Worm (Caenorhabditis elegans): ENCODE measurements around the gene ZK813.1.

DNA sequence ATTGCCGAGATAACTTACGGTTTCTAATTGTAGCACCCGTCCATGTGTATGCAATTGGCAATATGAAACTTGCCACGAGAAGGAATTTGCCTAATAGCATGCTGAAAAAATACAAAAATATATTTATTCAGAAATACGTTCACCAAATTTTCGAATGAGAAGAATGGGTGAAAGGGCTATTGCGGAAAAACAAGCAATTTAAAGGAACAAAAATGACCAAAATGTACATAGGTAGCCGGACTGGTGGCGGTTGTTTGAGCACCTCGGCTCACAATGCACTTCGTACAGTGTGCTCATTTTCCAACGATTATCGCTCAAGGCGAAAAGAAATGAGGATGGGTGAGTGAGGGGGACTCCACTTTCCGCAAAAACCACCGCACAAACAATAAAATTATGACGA lies 46.2 kb upstream of the ZK813.1 start, which contains the start of gene cht-1:
- TF ChIP-seq dmd-4 (tag; optimal IDR thresholded peaks at IDR 0.05; ENCODE audit: borderline replicate concordance) (no peak), ceh-34 (tag; optimal IDR thresholded peaks at IDR 0.05) (no peak), C38D4.7 (GFP tag; optimal IDR thresholded peaks at IDR 0.05) (no peak), sox-2 (GFP tag; IDR thresholded peaks at IDR 0.05) (no peak), pag-3 (tag; optimal IDR thresholded peaks at IDR 0.05; ENCODE audit: borderline replicate concordance) (no peak), lin-11 (tag; optimal IDR thresholded peaks at IDR 0.05) (no peak), C08G9.2 (tag; optimal IDR thresholded peaks at IDR 0.05) (no peak), ceh-24 (tag; optimal IDR thresholded peaks at IDR 0.05) (no peak), unc-86 (tag; optimal IDR thresholded peaks at IDR 0.05) (no peak), pqm-1 (tag; optimal IDR thresholded peaks at IDR 0.05) (no peak), fkh-6 (tag; optimal IDR thresholded peaks at IDR 0.05) (no peak), unc-55 (GFP tag; optimal IDR thresholded peaks at IDR 0.05) (no peak), ceh-19 (GFP tag; optimal IDR thresholded peaks at IDR 0.05) (no peak)

Measured in whole organism, late embryonic.